Fruit fly (Drosophila melanogaster) whole organism, pupa: ENCODE results near the gene Nepl21.
A peak's percentile ranks its signal among the peaks of the same experiment; 100 is the strongest.

Source experiments
- CG10348 ChIP-seq: fragments of 200-800 bp; sonication (Bioruptor generic); IDR thresholded peaks from 2 replicates; pipeline ENCODE4 v1.3.6; 2022; ENCODE audit warnings: missing biosample characterization, missing genetic modification characterization
- CG12605 ChIP-seq: fragments of 200-800 bp; sonication (Bioruptor generic); IDR thresholded peaks from 2 replicates; pipeline ENCODE4 v1.3.6; 2022; ENCODE audit warnings: missing biosample characterization, missing genetic modification characterization
- CG13204 ChIP-seq: fragments of 200-800 bp; sonication (Bioruptor generic); optimal IDR thresholded peaks from 2 replicates; lab custom pipeline; 2018; ENCODE audit warnings: missing biosample characterization, mild to moderate bottlenecking, missing genetic modification characterization, moderate library complexity
- CG14655 ChIP-seq: fragments of 200-800 bp; sonication (Bioruptor generic); optimal IDR thresholded peaks from 3 replicates; lab custom pipeline; 2017; ENCODE audit warnings: mild to moderate bottlenecking, missing biosample characterization, missing genetic modification reagents, missing genetic modification characterization
- CG15710 ChIP-seq: fragments of 200-800 bp; sonication (Bioruptor generic); optimal IDR thresholded peaks from 2 replicates; lab custom pipeline; 2018; ENCODE audit warnings: missing biosample characterization, mild to moderate bottlenecking, missing genetic modification characterization, moderate library complexity
- CG17806 ChIP-seq: fragments of 200-800 bp; sonication (Bioruptor generic); optimal IDR thresholded peaks from 2 replicates; lab custom pipeline; 2018; ENCODE audit warnings: missing biosample characterization, mild to moderate bottlenecking, missing genetic modification characterization, moderate library complexity
- CG32121 ChIP-seq: fragments of 200-800 bp; sonication (Bioruptor generic); IDR thresholded peaks from 2 replicates; pipeline ENCODE4 v1.3.6; 2022; ENCODE audit warnings: missing biosample characterization, missing genetic modification characterization
- CG34367 ChIP-seq: fragments of 200-800 bp; sonication (Bioruptor generic); optimal IDR thresholded peaks from 2 replicates; lab custom pipeline; 2018; ENCODE audit warnings: missing biosample characterization, mild to moderate bottlenecking, missing genetic modification characterization
- CG4496 ChIP-seq: fragments of 200-800 bp; sonication (Bioruptor generic); IDR thresholded peaks from 3 replicates; pipeline ENCODE4 v1.3.6; 2022; ENCODE audit warnings: missing biosample characterization, missing genetic modification characterization
- CG8159 ChIP-seq: fragments of 200-800 bp; sonication (Bioruptor generic); optimal IDR thresholded peaks from 3 replicates; lab custom pipeline; 2018; ENCODE audit warnings: missing biosample characterization, mild to moderate bottlenecking, missing genetic modification characterization, moderate library complexity
- CG8301 ChIP-seq: fragments of 200-800 bp; sonication (Bioruptor generic); optimal IDR thresholded peaks from 2 replicates; lab custom pipeline; 2018; ENCODE audit warnings: missing biosample characterization, mild to moderate bottlenecking, missing genetic modification characterization
- CG9948 ChIP-seq: fragments of 200-800 bp; sonication (Bioruptor generic); optimal IDR thresholded peaks from 2 replicates; lab custom pipeline; 2018; ENCODE audit warnings: missing biosample characterization, mild to moderate bottlenecking, missing genetic modification characterization, moderate library complexity
- D1 ChIP-seq: fragments of 200-800 bp; sonication (Bioruptor generic); optimal IDR thresholded peaks from 2 replicates; lab custom pipeline; 2018; ENCODE audit warnings: missing biosample characterization, mild to moderate bottlenecking, missing genetic modification characterization, moderate library complexity
- EcR ChIP-seq: fragments of 200-800 bp; sonication (Bioruptor generic); optimal IDR thresholded peaks from 3 replicates; lab custom pipeline; 2019; ENCODE audit warnings: missing biosample characterization, missing genetic modification characterization, mild to moderate bottlenecking, moderate library complexity, missing genetic modification reagents
- Ets98B ChIP-seq: fragments of 200-800 bp; sonication (Bioruptor generic); IDR thresholded peaks from 2 replicates; pipeline ENCODE4 v1.3.6; 2022; ENCODE audit warnings: missing biosample characterization, missing genetic modification characterization
- Pif1A ChIP-seq: fragments of 200-800 bp; sonication (Bioruptor generic); optimal IDR thresholded peaks from 3 replicates; lab custom pipeline; 2016; ENCODE audit warnings: missing biosample characterization, missing genetic modification characterization
- Pif1B ChIP-seq: fragments of 200-800 bp; sonication (Bioruptor generic); optimal IDR thresholded peaks from 3 replicates; lab custom pipeline; 2016; ENCODE audit warnings: missing biosample characterization, missing genetic modification characterization
- Snoo ChIP-seq: fragments of 200-800 bp; sonication (Bioruptor generic); optimal IDR thresholded peaks from 3 replicates; lab custom pipeline; 2017; ENCODE audit warnings: missing biosample characterization, mild to moderate bottlenecking, missing genetic modification characterization, inconsistent platforms
- fd96Ca ChIP-seq: fragments of 200-800 bp; sonication (Bioruptor generic); IDR thresholded peaks from 3 replicates; pipeline ENCODE4 v1.3.6; 2022; ENCODE audit warnings: missing biosample characterization, missing genetic modification characterization
- gl ChIP-seq: fragments of 200-800 bp; sonication (Bioruptor generic); optimal IDR thresholded peaks from 2 replicates; lab custom pipeline; 2018; ENCODE audit warnings: missing biosample characterization, mild to moderate bottlenecking, missing genetic modification characterization
- rn ChIP-seq: fragments of 200-800 bp; sonication (Bioruptor generic); IDR thresholded peaks from 2 replicates; pipeline ENCODE4 v1.3.6; 2022; ENCODE audit warnings: missing biosample characterization, missing genetic modification characterization

Nepl21 gene

DNA sequence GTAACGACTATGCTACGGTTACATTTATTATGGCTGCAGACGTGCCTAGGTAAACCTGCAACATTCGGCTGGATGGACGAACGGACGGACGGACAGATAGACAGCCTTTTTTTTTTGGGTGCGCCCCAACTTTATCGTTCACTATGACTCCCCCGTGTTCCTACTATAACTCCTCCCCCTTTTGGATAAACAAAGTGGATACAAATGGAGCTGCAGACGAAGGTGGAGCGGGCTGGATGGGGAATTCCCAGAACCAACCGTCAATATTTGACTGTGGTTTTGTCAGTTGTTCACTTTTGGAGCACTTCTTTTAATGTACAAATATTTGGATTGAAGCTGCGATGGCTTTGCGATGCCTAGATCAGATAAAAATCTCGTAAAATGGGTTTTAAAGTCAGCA lies 27.4 kb upstream of the Nepl21 start:
- TF ChIP-seq CG14655 (GFP tag; lab: Kevin White, UChicago): no peak
- no peak for TF ChIP-seq EcR (GFP tag; lab: Kevin White, UChicago)
- TF ChIP-seq CG12605 (GFP tag; lab: Robert Waterston, UW): no peak
- TF ChIP-seq CG8301 (tag; lab: Kevin White, UChicago): no peak
- TF ChIP-seq CG13204 (GFP tag; lab: Kevin White, UChicago): no peak
- no peak for TF ChIP-seq gl (tag; lab: Kevin White, UChicago)
- no peak for TF ChIP-seq CG15710 (tag; lab: Kevin White, UChicago)
- TF ChIP-seq CG10348 (GFP tag; lab: Robert Waterston, UW): no peak
- TF ChIP-seq Ets98B (GFP tag; lab: Robert Waterston, UW): no peak
- TF ChIP-seq CG9948 (tag; lab: Kevin White, UChicago): no peak
- no peak for TF ChIP-seq fd96Ca (GFP tag; lab: Robert Waterston, UW)
- no peak for TF ChIP-seq CG8159 (tag; lab: Kevin White, UChicago)
- no peak for TF ChIP-seq D1
- no peak for TF ChIP-seq CG32121
- TF ChIP-seq CG4496 (GFP tag; lab: Robert Waterston, UW): no peak
- TF ChIP-seq Snoo (tag; lab: Kevin White, UChicago): no peak

- 0 out of 3 replicates have a peak, but pooled peaks have one; percentile 8 for TF ChIP-seq CG4496 (GFP tag; lab: Robert Waterston, UW)
- no peak for TF ChIP-seq fd96Ca (GFP tag; lab: Robert Waterston, UW)
Measured at dm6 chr3R:28856829-28857228, 26.7 kb upstream of the Nepl21 start.

DNA sequence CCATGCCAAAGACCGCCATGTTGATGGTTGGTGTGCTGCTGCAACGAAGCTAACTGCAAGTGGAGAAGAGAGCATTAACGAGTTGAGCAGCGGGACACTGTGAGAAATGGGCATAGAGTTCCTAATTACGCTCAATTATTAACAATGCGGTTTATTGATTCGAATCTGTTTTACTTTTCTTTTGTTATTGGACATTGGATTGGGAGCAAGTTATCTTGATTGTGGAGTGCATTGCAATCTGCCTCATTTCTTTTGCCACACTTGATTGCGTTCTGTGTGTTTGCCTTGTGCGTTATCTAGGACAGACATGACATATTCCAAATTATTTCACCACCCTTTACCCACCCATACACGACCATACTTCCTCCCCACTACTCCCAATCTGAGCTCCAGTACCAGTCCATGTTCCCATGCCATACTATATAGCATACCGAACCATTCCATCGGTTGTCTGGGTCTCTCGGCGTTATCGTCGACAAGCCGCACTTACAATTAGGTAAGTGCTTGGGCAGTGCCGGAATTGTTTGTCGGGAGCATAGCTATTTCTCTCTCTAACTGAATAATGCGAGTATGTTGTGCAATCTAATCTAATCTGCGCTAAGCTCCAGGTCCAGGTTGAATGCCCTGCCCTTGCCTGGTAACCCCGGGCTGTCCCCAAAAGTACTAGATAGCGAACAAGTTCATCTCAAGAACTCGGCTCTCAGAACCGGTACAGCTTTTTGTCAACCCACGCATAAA lies 26.0 kb upstream of the Nepl21 start:
- TF ChIP-seq CG17806 (tag; lab: Kevin White, UChicago) (peak; percentile 37), Ets98B (GFP tag; lab: Robert Waterston, UW) (peak; percentile 70), CG14655 (GFP tag; lab: Kevin White, UChicago) (peak; percentile 62), Snoo (tag; lab: Kevin White, UChicago) (no peak), CG32121 (peak; percentile 30; the same call in 1 of the 2 replicates), CG10348 (GFP tag; lab: Robert Waterston, UW) (no peak), fd96Ca (GFP tag; lab: Robert Waterston, UW) (peak; percentile 86), CG13204 (GFP tag; lab: Kevin White, UChicago) (no peak), D1 (no peak), rn (GFP tag; lab: Robert Waterston, UW) (no peak), gl (tag; lab: Kevin White, UChicago) (no peak), CG8301 (tag; lab: Kevin White, UChicago) (peak; percentile 68), CG9948 (tag; lab: Kevin White, UChicago) (peak; percentile 17), CG12605 (GFP tag; lab: Robert Waterston, UW) (peak; percentile 16; the same call in 1 of the 2 replicates), Pif1A (GFP tag; lab: Kevin White, UChicago) (peak; percentile 38), CG15710 (tag; lab: Kevin White, UChicago) (peak; percentile 50), CG4496 (GFP tag; lab: Robert Waterston, UW) (peak; percentile 68; the same call in 2 of the 3 replicates), CG34367 (tag; lab: Kevin White, UChicago) (peak; percentile 48), CG8159 (tag; lab: Kevin White, UChicago) (peak; percentile 43), Pif1B (GFP tag; lab: Kevin White, UChicago) (peak; percentile 22), EcR (GFP tag; lab: Kevin White, UChicago) (no peak)

DNA sequence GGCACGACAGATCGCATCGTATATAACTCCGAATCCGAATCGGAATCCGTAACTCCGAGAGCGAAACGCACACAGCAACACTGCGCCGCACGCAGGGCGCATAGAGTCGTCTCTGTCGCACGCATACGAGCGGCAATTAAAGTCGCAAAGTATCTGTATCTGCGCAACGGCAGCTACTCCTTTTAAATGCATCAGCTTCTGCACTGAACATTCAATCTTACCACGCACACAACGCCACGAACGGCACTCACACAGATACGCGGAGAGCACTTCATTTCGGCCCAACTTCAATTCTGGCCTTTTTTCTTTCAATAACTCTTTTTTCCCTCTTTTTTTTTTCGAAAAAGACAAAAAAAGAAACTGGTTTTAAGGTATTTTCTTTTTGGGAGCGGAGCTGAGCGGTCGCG lies 25.2 kb upstream of the Nepl21 start:
- peak; percentile 74 for TF ChIP-seq Pif1B (GFP tag; lab: Kevin White, UChicago)
- peak; percentile 53 for TF ChIP-seq fd96Ca (GFP tag; lab: Robert Waterston, UW)
- peak; percentile 67 for TF ChIP-seq D1
- TF ChIP-seq CG14655 (GFP tag; lab: Kevin White, UChicago): peak; percentile 78
- TF ChIP-seq CG32121: peak; percentile 54
- peak; percentile 97 for TF ChIP-seq gl (tag; lab: Kevin White, UChicago)
- TF ChIP-seq CG9948 (tag; lab: Kevin White, UChicago): peak; percentile 78
- peak; percentile 96 for TF ChIP-seq CG13204 (GFP tag; lab: Kevin White, UChicago)
- TF ChIP-seq Pif1A (GFP tag; lab: Kevin White, UChicago): peak; percentile 90
- peak; percentile 70 for TF ChIP-seq Snoo (tag; lab: Kevin White, UChicago)
- no peak for TF ChIP-seq CG10348 (GFP tag; lab: Robert Waterston, UW)
- peak; percentile 78 for TF ChIP-seq CG17806 (tag; lab: Kevin White, UChicago)
- peak; percentile 88 for TF ChIP-seq CG8159 (tag; lab: Kevin White, UChicago)
- peak; percentile 87 for TF ChIP-seq CG15710 (tag; lab: Kevin White, UChicago)
- peak; percentile 53; the same call in 1 of the 2 replicates for TF ChIP-seq Ets98B (GFP tag; lab: Robert Waterston, UW)
- no peak for TF ChIP-seq rn (GFP tag; lab: Robert Waterston, UW)
- TF ChIP-seq CG34367 (tag; lab: Kevin White, UChicago): peak; percentile 78
- peak; percentile 85 for TF ChIP-seq CG12605 (GFP tag; lab: Robert Waterston, UW)
- peak; percentile 62 for TF ChIP-seq CG8301 (tag; lab: Kevin White, UChicago)
- peak; percentile 53 for TF ChIP-seq EcR (GFP tag; lab: Kevin White, UChicago)
- peak; percentile 90 for TF ChIP-seq CG4496 (GFP tag; lab: Robert Waterston, UW)
- TF ChIP-seq, all 21 proteins: peak for 19

- TF ChIP-seq D1 (no peak), CG32121 (peak; percentile 44; the same call in 1 of the 2 replicates), rn (GFP tag; lab: Robert Waterston, UW) (no peak), gl (tag; lab: Kevin White, UChicago) (peak; percentile 28), fd96Ca (GFP tag; lab: Robert Waterston, UW) (peak; percentile 45; the same call in 1 of the 3 replicates), CG34367 (tag; lab: Kevin White, UChicago) (no peak), EcR (GFP tag; lab: Kevin White, UChicago) (peak; percentile 50), CG4496 (GFP tag; lab: Robert Waterston, UW) (peak; percentile 61; the same call in 2 of the 3 replicates), CG15710 (tag; lab: Kevin White, UChicago) (no peak), Pif1B (GFP tag; lab: Kevin White, UChicago) (peak; percentile 61), CG17806 (tag; lab: Kevin White, UChicago) (no peak), Pif1A (GFP tag; lab: Kevin White, UChicago) (no peak), CG13204 (GFP tag; lab: Kevin White, UChicago) (peak; percentile 50), Snoo (tag; lab: Kevin White, UChicago) (peak; percentile 48), Ets98B (GFP tag; lab: Robert Waterston, UW) (peak; percentile 73; the same call in 1 of the 2 replicates), CG8301 (tag; lab: Kevin White, UChicago) (no peak), CG10348 (GFP tag; lab: Robert Waterston, UW) (no peak), CG9948 (tag; lab: Kevin White, UChicago) (no peak), CG8159 (tag; lab: Kevin White, UChicago) (no peak), CG12605 (GFP tag; lab: Robert Waterston, UW) (0 out of 2 replicates have a peak, but pooled peaks have one; percentile 26), CG14655 (GFP tag; lab: Kevin White, UChicago) (no peak)
Measured at dm6 chr3R:28859058-28859526, 24.4 kb upstream of the Nepl21 start, which contains the start of gene Inx3. Inx3 (minus strand) TSS chr3R:28859497.
